Fruit fly (Drosophila melanogaster): ENCODE results near the gene CG31093.

Gene CG31093

DNA sequence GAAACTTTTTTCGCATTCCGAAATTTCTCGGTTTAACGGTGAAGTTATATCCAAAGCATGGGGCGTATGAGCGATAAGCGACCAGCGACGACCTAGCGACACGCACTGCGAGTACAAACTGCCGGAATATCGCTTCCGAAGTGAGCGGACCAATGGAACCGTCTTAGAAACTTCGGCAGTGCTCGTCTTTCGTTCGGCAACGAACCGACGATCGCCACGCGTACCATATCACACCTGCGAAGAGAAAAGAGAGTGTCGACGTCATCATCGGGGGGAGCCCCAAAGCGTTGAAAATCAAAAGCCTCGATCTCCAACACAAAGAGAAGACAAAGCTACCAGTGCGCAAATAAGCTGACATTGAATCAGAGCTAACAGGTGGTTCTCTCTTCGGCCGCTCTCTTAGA, 49.9 kb downstream of the CG31093 start, which contains the start of gene LpR2:
TSS of gene LpR2 (minus strand) at position 118 of the 404 bp plus-strand sequence.
- no peak for TF ChIP-seq psq (optimal IDR thresholded peaks at IDR 0.05)
- no peak for TF ChIP-seq EcR (GFP tag; optimal IDR thresholded peaks at IDR 0.05)
- TF ChIP-seq Dll (optimal IDR thresholded peaks at IDR 0.05), result no peak
- TF ChIP-seq pan (optimal IDR thresholded peaks at IDR 0.05), result no peak
- TF ChIP-seq CG8478 (optimal IDR thresholded peaks at IDR 0.05), result no peak
- TF ChIP-seq usp (GFP tag; optimal IDR thresholded peaks at IDR 0.05), result no peak

All from whole organism.